Fruit fly (Drosophila melanogaster) whole organism, embryonic: ENCODE results near the gene Arp8.

ENCODE experiments used
- Atf6 ChIP-seq: fragments of 200-800 bp; sonication (Bioruptor generic); IDR thresholded peaks from 2 replicates; pipeline ENCODE4 v1.3.6; 2022; ENCODE audit warnings: missing biosample characterization, missing genetic modification characterization
- CG11085 ChIP-seq: fragments of 200-800 bp; sonication (Bioruptor generic); IDR thresholded peaks from 2 replicates; pipeline ENCODE4 v1.3.6; 2022; ENCODE audit warnings: missing biosample characterization, missing genetic modification characterization
- CG13624 ChIP-seq: fragments of 200-800 bp; sonication (Bioruptor generic); optimal IDR thresholded peaks from 2 replicates; lab custom pipeline; 2016; ENCODE audit warnings: missing biosample characterization, missing genetic modification characterization
- CG14014 ChIP-seq: fragments of 200-800 bp; sonication (Bioruptor generic); IDR thresholded peaks from 2 replicates; pipeline ENCODE4 v1.3.6; 2022; ENCODE audit warnings: missing biosample characterization, missing genetic modification characterization
- CG15011 ChIP-seq: fragments of 200-800 bp; sonication (Bioruptor generic); optimal IDR thresholded peaks from 3 replicates; lab custom pipeline; 2018; ENCODE audit warnings: missing biosample characterization, mild to moderate bottlenecking, missing genetic modification characterization
- CG15514 ChIP-seq: fragments of 200-800 bp; sonication (Bioruptor generic); optimal IDR thresholded peaks from 3 replicates; lab custom pipeline; 2017; ENCODE audit warnings: missing biosample characterization, missing genetic modification characterization, mild to moderate bottlenecking, moderate library complexity, missing genetic modification reagents
- CG16815 ChIP-seq: fragments of 200-800 bp; sonication (Bioruptor generic); optimal IDR thresholded peaks from 3 replicates; lab custom pipeline; 2017; ENCODE audit warnings: missing biosample characterization, mild to moderate bottlenecking, missing genetic modification characterization
- CG17802 ChIP-seq: fragments of 200-800 bp; sonication (Bioruptor generic); optimal IDR thresholded peaks from 2 replicates; lab custom pipeline; 2018; ENCODE audit warnings: missing biosample characterization, mild to moderate bottlenecking, missing genetic modification characterization, moderate library complexity
- CG2889 ChIP-seq: fragments of 200-800 bp; sonication (Bioruptor generic); IDR thresholded peaks from 3 replicates; pipeline ENCODE4 v1.3.6; 2022; ENCODE audit warnings: missing biosample characterization, missing genetic modification characterization
- CG30020 ChIP-seq: fragments of 200-800 bp; optimal IDR thresholded peaks from 2 replicates; lab custom pipeline; 2019; ENCODE audit warnings: missing biosample characterization, mild to moderate bottlenecking, missing genetic modification characterization, moderate library complexity
- CG3065 ChIP-seq: fragments of 200-800 bp; sonication (Bioruptor generic); optimal IDR thresholded peaks from 2 replicates; lab custom pipeline; 2016; ENCODE audit warnings: missing biosample characterization, missing genetic modification characterization
- CG31365 ChIP-seq: fragments of 200-800 bp; sonication (Bioruptor generic); optimal IDR thresholded peaks from 2 replicates; lab custom pipeline; 2018; ENCODE audit warnings: missing biosample characterization, mild to moderate bottlenecking, missing genetic modification characterization
- CG3847 ChIP-seq: fragments of 200-800 bp; sonication (Bioruptor generic); IDR thresholded peaks from 2 replicates; pipeline ENCODE4 v1.3.6; 2022; ENCODE audit warnings: missing biosample characterization, missing genetic modification characterization
- CG3995 ChIP-seq: fragments of 200-800 bp; sonication (Bioruptor generic); optimal IDR thresholded peaks from 3 replicates; lab custom pipeline; 2016; ENCODE audit warnings: missing biosample characterization, missing genetic modification characterization
- CG6791 ChIP-seq: fragments of 200-800 bp; sonication (Bioruptor generic); IDR thresholded peaks from 3 replicates; pipeline ENCODE4 v1.3.6; 2022; ENCODE audit warnings: missing biosample characterization, missing genetic modification characterization; ENCODE audit not compliant: partially characterized antibody
- CG8290 ChIP-seq, 3 experiments: fragments of 200-800 bp; sonication (Bioruptor generic); optimal IDR thresholded peaks; 2 replicates each; lab custom pipeline; 2016 to 2019; ENCODE audit warnings: missing biosample characterization in 3 of 3, missing genetic modification characterization in 3 of 3, mild to moderate bottlenecking in 2 of 3, moderate library complexity in 1 of 3
- CG9609 ChIP-seq: fragments of 200-800 bp; sonication (Bioruptor generic); optimal IDR thresholded peaks from 3 replicates; lab custom pipeline; 2016; ENCODE audit warnings: missing biosample characterization, missing genetic modification characterization
- CTCF ChIP-seq: fragments of 200-800 bp; sonication (Bioruptor generic); optimal IDR thresholded peaks from 2 replicates; lab custom pipeline; 2017; ENCODE audit warnings: missing biosample characterization, mild to moderate bottlenecking, missing genetic modification characterization, moderate library complexity
- Dek ChIP-seq: fragments of 200-800 bp; sonication (Bioruptor generic); optimal IDR thresholded peaks from 3 replicates; lab custom pipeline; 2019; ENCODE audit warnings: missing biosample characterization, mild to moderate bottlenecking, missing genetic modification characterization, moderate library complexity
- Fer1 ChIP-seq: fragments of 200-800 bp; sonication (Bioruptor generic); optimal IDR thresholded peaks from 2 replicates; lab custom pipeline; 2017; ENCODE audit warnings: missing biosample characterization, mild to moderate bottlenecking, missing genetic modification characterization
- GATAe ChIP-seq: fragments of 200-800 bp; sonication (Bioruptor generic); conservative IDR thresholded peaks from 2 replicates; pipeline ENCODE4 v1.3.6; 2022; ENCODE audit warnings: missing biosample characterization, missing genetic modification characterization
- HLH4C ChIP-seq: fragments of 200-800 bp; sonication (Bioruptor generic); IDR thresholded peaks from 3 replicates; pipeline ENCODE4 v1.3.6; 2022; ENCODE audit warnings: missing biosample characterization, missing genetic modification characterization; ENCODE audit not compliant: partially characterized antibody
- Med ChIP-seq: fragments of 200-800 bp; sonication (Bioruptor generic); peaks from one replicate; lab custom pipeline; 2016; ENCODE audit warnings: missing biosample characterization, missing genetic modification characterization, mild to moderate bottlenecking, inconsistent platforms, moderate library complexity
- Myb ChIP-seq: fragments of 200-800 bp; sonication (Bioruptor generic); optimal IDR thresholded peaks from 2 replicates; lab custom pipeline; 2016; ENCODE audit warnings: missing biosample characterization, missing genetic modification characterization
- Rx ChIP-seq: fragments of 200-800 bp; sonication (Bioruptor generic); IDR thresholded peaks from 2 replicates; pipeline ENCODE4 v1.3.6; 2022; ENCODE audit warnings: missing biosample characterization, missing genetic modification characterization
- amos ChIP-seq: fragments of 200-800 bp; sonication (Bioruptor generic); IDR thresholded peaks from 2 replicates; pipeline ENCODE4 v1.3.6; 2022; ENCODE audit warnings: missing biosample characterization, missing genetic modification characterization; ENCODE audit not compliant: partially characterized antibody
- ara ChIP-seq: fragments of 200-800 bp; sonication (Bioruptor generic); IDR thresholded peaks from 2 replicates; pipeline ENCODE4 v1.3.6; 2022; ENCODE audit warnings: missing biosample characterization, missing genetic modification characterization
- bab2 ChIP-seq: fragments of 200-800 bp; sonication (Bioruptor generic); optimal IDR thresholded peaks from 2 replicates; lab custom pipeline; 2016; ENCODE audit warnings: missing biosample characterization, missing genetic modification characterization
- bowl ChIP-seq: fragments of 200-800 bp; sonication (Bioruptor generic); IDR thresholded peaks from 2 replicates; pipeline ENCODE4 v1.3.6; 2022; ENCODE audit warnings: missing biosample characterization, missing genetic modification characterization
- crp ChIP-seq, 2 experiments: fragments of 200-800 bp; sonication (Bioruptor generic); optimal IDR thresholded peaks; 2 replicates in 1 of 2; 3 replicates in 1 of 2; lab custom pipeline; 2017; ENCODE audit warnings: missing biosample characterization in 2 of 2, missing genetic modification characterization in 2 of 2, mild to moderate bottlenecking in 1 of 2, moderate library complexity in 1 of 2
- cwo ChIP-seq: fragments of 200-800 bp; sonication (Bioruptor generic); optimal IDR thresholded peaks from 3 replicates; lab custom pipeline; 2017; ENCODE audit warnings: missing biosample characterization, missing genetic modification characterization, mild to moderate bottlenecking, moderate library complexity, missing genetic modification reagents
- exex ChIP-seq: fragments of 200-800 bp; sonication (Bioruptor generic); optimal IDR thresholded peaks from 4 replicates; lab custom pipeline; 2018; ENCODE audit warnings: missing biosample characterization, mild to moderate bottlenecking, missing genetic modification characterization, moderate library complexity
- fd3F ChIP-seq: fragments of 200-800 bp; sonication (Bioruptor generic); optimal IDR thresholded peaks from 2 replicates; lab custom pipeline; 2018; ENCODE audit warnings: missing biosample characterization, mild to moderate bottlenecking, missing genetic modification characterization, moderate library complexity
- gro ChIP-seq: fragments of 200-800 bp; sonication (Bioruptor generic); optimal IDR thresholded peaks from 2 replicates; lab custom pipeline; 2016; ENCODE audit warnings: missing biosample characterization, missing genetic modification characterization
- lilli ChIP-seq: fragments of 200-800 bp; sonication (Bioruptor generic); optimal IDR thresholded peaks from 3 replicates; lab custom pipeline; 2016; ENCODE audit warnings: missing biosample characterization, missing genetic modification characterization
- lov ChIP-seq, 2 experiments: fragments of 200-800 bp in 1 of 2; fragments of >200 bp in 1 of 2; sonication (Bioruptor generic) in 1 of 2; IDR thresholded peaks in 1 of 2; optimal IDR thresholded peaks in 1 of 2; 2 replicates in 1 of 2; 3 replicates in 1 of 2; pipeline versions ENCODE4 v1.3.6 to Lab custom; 2017 to 2022; ENCODE audit warnings: missing biosample characterization in 1 of 2, missing genetic modification characterization in 1 of 2
- nmo ChIP-seq: fragments of 200-800 bp; sonication (Bioruptor generic); optimal IDR thresholded peaks from 2 replicates; lab custom pipeline; 2018; ENCODE audit warnings: missing biosample characterization, mild to moderate bottlenecking, missing genetic modification characterization, moderate library complexity
- pita ChIP-seq: fragments of 200-800 bp; sonication (Bioruptor generic); optimal IDR thresholded peaks from 2 replicates; lab custom pipeline; 2017; ENCODE audit warnings: missing biosample characterization, mild to moderate bottlenecking, missing genetic modification characterization
- stwl ChIP-seq: fragments of 200-800 bp; sonication (Bioruptor generic); optimal IDR thresholded peaks from 3 replicates; lab custom pipeline; 2018; ENCODE audit warnings: missing biosample characterization, mild to moderate bottlenecking, missing genetic modification characterization, moderate library complexity
- vvl ChIP-seq: fragments of 200-800 bp; sonication (Bioruptor generic); IDR thresholded peaks from 2 replicates; pipeline ENCODE4 v1.3.6; 2022; ENCODE audit warnings: missing biosample characterization, missing genetic modification characterization

Arp8 gene

DNA sequence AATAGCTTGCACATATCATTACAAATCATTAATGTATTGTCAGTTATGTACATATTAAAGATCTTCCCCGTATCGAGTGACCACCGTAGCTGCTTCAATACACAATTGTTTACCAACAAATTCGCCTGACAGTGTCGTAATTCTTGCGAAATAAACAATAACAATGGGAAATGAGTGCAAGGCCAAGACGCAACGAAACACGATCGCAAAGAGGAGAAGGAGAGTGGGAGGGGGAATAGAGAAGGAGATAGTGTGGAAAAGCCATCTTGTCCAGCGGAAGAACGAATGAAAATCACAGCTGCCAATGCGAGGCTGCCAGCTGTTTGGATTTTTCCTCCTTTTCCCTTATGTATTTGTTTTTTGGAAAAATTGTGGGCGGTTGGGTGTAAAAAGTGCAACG is 24.7 kb upstream of the Arp8 start (continued):
- TF ChIP-seq Myb (no peak), exex (no peak)

DNA sequence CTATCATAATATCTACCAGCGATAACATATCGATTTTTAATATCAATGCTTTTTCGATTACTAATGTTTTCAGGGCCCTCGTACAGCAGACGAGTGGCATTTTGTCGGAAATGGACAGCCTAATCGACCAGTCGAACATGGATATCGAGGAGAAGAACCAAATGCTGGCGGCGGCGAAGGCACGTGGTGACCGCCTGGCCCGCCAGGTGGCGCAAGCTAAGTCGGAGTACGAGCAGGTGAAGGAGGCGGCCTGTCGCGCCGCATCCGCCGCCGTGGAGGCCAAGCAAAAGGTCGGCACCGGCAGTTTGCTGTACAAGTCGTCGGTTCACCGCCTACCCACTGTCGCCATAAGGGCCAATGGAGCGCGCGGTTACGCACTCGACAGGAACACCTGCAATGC is 24.0 kb upstream of the Arp8 start:
- TF ChIP-seq CTCF (GFP tag; lab: Kevin White, UChicago) (peak; percentile 89), CG6791 (GFP tag; lab: Robert Waterston, UW) (peak; percentile 50; the same call in 1 of the 3 replicates), CG2889 (0 out of 3 replicates have a peak, but pooled peaks have one; percentile 10), CG15011 (no peak), CG30020 (no peak), lov (optimal IDR thresholded peaks at IDR 0.05; lab: Kevin White, UChicago) (no peak), lov (GFP tag; IDR thresholded peaks at IDR 0.05; lab: Robert Waterston, UW) (0 out of 3 replicates have a peak, but pooled peaks have one; percentile 24), pita (GFP tag; lab: Kevin White, UChicago) (peak; percentile 24), CG3995 (GFP tag; lab: Kevin White, UChicago) (no peak), Med (GFP tag; lab: Kevin White, UChicago) (peak; percentile 53), stwl (tag; lab: Kevin White, UChicago) (peak; percentile 31), CG3065 (GFP tag; lab: Kevin White, UChicago) (no peak), amos (GFP tag; lab: Robert Waterston, UW) (no peak; the same call in 1 of the 2 replicates), HLH4C (GFP tag; lab: Robert Waterston, UW) (0 out of 3 replicates have a peak, but pooled peaks have one; percentile 40)

DNA sequence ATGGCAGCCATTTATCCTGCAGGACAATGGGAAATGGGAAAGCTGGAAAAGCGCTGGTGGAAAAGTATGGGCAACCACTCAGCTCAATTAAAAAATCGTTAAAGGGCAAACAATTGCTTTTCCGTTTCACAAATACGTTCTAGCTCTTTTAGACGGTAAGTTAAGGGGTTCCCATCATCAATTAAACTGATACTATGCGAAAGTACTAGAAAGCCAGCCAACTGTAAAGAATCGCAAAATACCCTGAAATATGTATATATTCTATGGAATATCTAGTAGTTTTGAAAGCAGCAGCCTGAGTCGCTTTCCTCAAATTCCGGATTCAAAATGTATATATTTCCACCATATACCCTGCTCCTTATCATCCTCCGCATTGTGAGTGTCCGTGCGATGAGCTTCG is 22.8 kb upstream of the Arp8 start, which contains the start of gene CG12985:
Gene CG12985 (plus strand): TSS at position 301 of the 400 bp plus-strand sequence.
- TF ChIP-seq CG17802 (no peak), CG16815 (GFP tag; lab: Kevin White, UChicago) (no peak), GATAe (GFP tag; lab: Robert Waterston, UW) (no peak), Dek (tag; lab: Kevin White, UChicago) (no peak)

DNA sequence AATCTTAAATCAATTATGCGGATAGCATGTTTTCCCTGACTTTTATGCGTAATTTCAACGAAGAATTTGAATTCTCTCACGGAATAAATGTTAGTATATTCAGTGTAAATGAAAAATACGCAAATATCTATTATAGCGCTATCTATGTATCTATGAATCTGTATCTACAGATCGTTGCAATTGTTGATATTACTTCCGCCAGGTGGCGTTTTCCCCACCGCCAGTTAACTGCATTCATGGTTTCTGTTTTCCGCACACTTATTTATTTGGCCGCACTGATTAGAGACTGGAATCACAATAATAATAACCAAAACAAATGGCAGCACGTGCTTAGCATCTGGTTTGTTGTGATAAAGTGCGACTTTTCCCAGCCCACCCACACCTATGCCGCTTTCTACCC is 22.2 kb upstream of the Arp8 start:
- TF ChIP-seq Med (GFP tag; lab: Kevin White, UChicago) (peak; percentile 7), CTCF (GFP tag; lab: Kevin White, UChicago) (peak; percentile 86), cwo (GFP tag; lab: Kevin White, UChicago) (peak; percentile 13), nmo (GFP tag; lab: Kevin White, UChicago) (no peak)

DNA sequence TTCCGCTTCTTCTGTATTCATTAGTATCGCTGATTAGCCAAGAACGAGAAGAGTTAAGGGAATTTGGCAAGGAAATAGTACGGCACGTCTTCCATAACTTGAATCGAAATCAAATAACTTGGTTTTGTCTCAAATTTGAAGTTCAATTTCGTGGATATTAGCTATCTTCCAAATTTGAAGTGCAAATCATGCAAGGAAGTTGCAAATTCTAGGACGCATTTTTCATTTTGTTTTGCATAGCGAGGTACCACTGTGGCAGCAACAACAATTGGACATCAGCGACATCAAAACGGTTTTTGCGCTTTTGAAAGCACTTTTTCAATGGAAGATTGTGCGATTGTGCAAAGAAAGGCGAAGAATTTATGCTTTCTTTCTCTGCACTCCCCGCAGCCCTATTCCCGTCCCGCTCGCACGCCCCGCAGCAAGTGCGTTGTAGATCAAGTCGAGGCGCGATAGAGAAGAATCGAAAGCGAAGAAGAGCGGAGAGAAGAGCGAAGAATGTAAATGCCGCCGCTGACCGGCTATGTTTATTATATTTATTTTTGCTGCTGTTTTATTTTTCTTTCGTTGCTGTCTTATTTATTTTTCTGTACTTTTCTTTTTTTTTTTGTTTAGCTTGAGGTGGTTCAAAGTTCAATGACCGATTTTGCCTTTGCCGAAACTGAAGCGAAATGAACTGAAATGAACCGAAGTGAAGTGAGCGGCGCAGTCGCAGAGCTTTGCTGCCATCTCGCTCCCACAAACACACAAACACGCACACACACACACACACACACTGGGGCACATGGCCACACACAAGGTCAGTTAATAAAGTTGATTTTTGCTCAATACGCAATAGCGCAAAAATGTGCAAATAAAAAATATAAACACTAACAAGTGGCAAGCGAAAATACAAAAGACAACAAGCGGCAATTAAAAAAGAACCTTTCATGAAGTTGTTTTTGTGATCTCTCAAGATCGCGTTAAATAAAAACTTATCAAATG is 20.8 kb upstream of the Arp8 start:
- TF ChIP-seq CG9609: peak; percentile 66
- TF ChIP-seq CG11085: peak; percentile 57; the same call in 1 of the 2 replicates
- peak; percentile 39; the same call in 1 of the 2 replicates for TF ChIP-seq Rx (GFP tag; lab: Robert Waterston, UW)
- no peak for TF ChIP-seq CG8290 (GFP tag; optimal IDR thresholded peaks at IDR 0.05; lab: Kevin White, UChicago)
- peak in 1 of 2 experiments; percentile 85 for TF ChIP-seq CG8290 (tag; optimal IDR thresholded peaks at IDR 0.05; lab: Kevin White, UChicago)
- TF ChIP-seq lilli: peak; percentile 82
- TF ChIP-seq CG15514 (GFP tag; lab: Kevin White, UChicago): peak; percentile 25
- TF ChIP-seq crp (GFP tag; optimal IDR thresholded peaks at IDR 0.05; lab: Kevin White, UChicago): no peak
- peak; percentile 66; the same call in 1 of the 2 replicates for TF ChIP-seq vvl
- peak; percentile 46 for TF ChIP-seq bab2
- peak; percentile 44 for TF ChIP-seq CG3847 (GFP tag; lab: Robert Waterston, UW)
- peak; percentile 45 for TF ChIP-seq fd3F
- TF ChIP-seq CG14014: 0 out of 2 replicates have a peak, but pooled peaks have one; percentile 20
- TF ChIP-seq ara (GFP tag; lab: Robert Waterston, UW): no peak
- peak; percentile 64 for TF ChIP-seq gro (GFP tag; lab: Kevin White, UChicago)
- peak; percentile 57 for TF ChIP-seq CG13624
- peak; percentile 61; the same call in 1 of the 2 replicates for TF ChIP-seq Atf6 (GFP tag; lab: Robert Waterston, UW)
- no peak for TF ChIP-seq bowl
- TF ChIP-seq CG31365: peak; percentile 25
- peak; percentile 33 for TF ChIP-seq Fer1 (GFP tag; lab: Kevin White, UChicago)
